Worm (Caenorhabditis elegans) whole organism, L1 larva: ENCODE results near the gene srab-8.

Source experiments
- aly-2 ChIP-seq: fragments of 150-350 bp; optimal IDR thresholded peaks from 2 replicates; lab custom pipeline; 2014; ENCODE audit warnings: missing biosample characterization, missing genetic modification characterization
- dpl-1 ChIP-seq, 3 experiments: fragments of 150-350 bp in 2 of 3; sonication (generic microtip) in 1 of 3; optimal IDR thresholded peaks; 2 replicates each; lab custom pipeline; 2014 to 2017; ENCODE audit warnings: missing biosample characterization in 3 of 3, missing genetic modification characterization in 3 of 3, missing genetic modification reagents in 3 of 3
- egl-27 ChIP-seq, 2 experiments: fragments of 150-350 bp in 1 of 2; sonication (generic microtip); optimal IDR thresholded peaks; 3 replicates each; lab custom pipeline; 2017 to 2018; ENCODE audit warnings: missing biosample characterization in 2 of 2, missing genetic modification characterization in 2 of 2, missing genetic modification reagents in 2 of 2
- fkh-10 ChIP-seq: sonication (generic microtip); optimal IDR thresholded peaks from 2 replicates; lab custom pipeline; 2017; ENCODE audit warnings: missing biosample characterization, missing genetic modification reagents, missing genetic modification characterization
- lin-35 ChIP-seq, 2 experiments: fragments of 150-350 bp; optimal IDR thresholded peaks; 2 replicates each; lab custom pipeline; 2014; ENCODE audit warnings: missing biosample characterization in 2 of 2, missing genetic modification characterization in 2 of 2, missing genetic modification reagents in 2 of 2
- mep-1 ChIP-seq: fragments of 150-350 bp; optimal IDR thresholded peaks from 2 replicates; lab custom pipeline; 2014; ENCODE audit warnings: missing biosample characterization, missing genetic modification characterization
- nhr-11 ChIP-seq: fragments of 150-350 bp; optimal IDR thresholded peaks from 2 replicates; lab custom pipeline; 2014; ENCODE audit warnings: missing biosample characterization, missing genetic modification characterization
- nhr-12 ChIP-seq: sonication (generic microtip); optimal IDR thresholded peaks from 2 replicates; lab custom pipeline; 2017; ENCODE audit warnings: missing biosample characterization, missing genetic modification characterization
- nhr-237 ChIP-seq: fragments of 150-350 bp; optimal IDR thresholded peaks from 2 replicates; lab custom pipeline; 2014; ENCODE audit warnings: missing biosample characterization, missing genetic modification characterization
- nhr-85 ChIP-seq: sonication (generic microtip); peaks from one replicate; lab custom pipeline; 2016; ENCODE audit warnings: missing genetic modification characterization, inconsistent platforms, missing compliant biosample characterization
- snu-23 ChIP-seq: sonication (generic microtip); optimal IDR thresholded peaks from 2 replicates; lab custom pipeline; 2016; ENCODE audit warnings: missing genetic modification characterization, missing compliant biosample characterization

ce11 chrV:3195814-3196213 lies 19.6 kb downstream of the srab-8 start:
- no peak for TF ChIP-seq nhr-12 (tag; lab: Kevin White, UChicago)
- TF ChIP-seq mep-1 (tag; lab: Kevin White, UChicago) = no peak
- no peak for TF ChIP-seq dpl-1 (GFP tag; optimal IDR thresholded peaks at IDR 0.05; lab: Kevin White, UChicago)
- no peak for TF ChIP-seq fkh-10 (GFP tag; lab: Kevin White, UChicago)
- TF ChIP-seq aly-2 (tag; lab: Kevin White, UChicago) = no peak
- TF ChIP-seq lin-35 (GFP tag; optimal IDR thresholded peaks at IDR 0.05; lab: Kevin White, UChicago) = no peak
- TF ChIP-seq nhr-11 (tag; lab: Kevin White, UChicago) = no peak
- no peak for TF ChIP-seq nhr-237 (tag; lab: Kevin White, UChicago)
- no peak for TF ChIP-seq egl-27 (tag; optimal IDR thresholded peaks at IDR 0.05; lab: Kevin White, UChicago)
- no peak for TF ChIP-seq nhr-85 (tag; lab: Kevin White, UChicago)
- TF ChIP-seq snu-23 (GFP tag; lab: Kevin White, UChicago) = no peak
